Fruit fly (Drosophila melanogaster) whole organism, pupa: ENCODE measurements around the gene AgmNAT.

Experiments
- CG10348 ChIP-seq: fragments of 200-800 bp; sonication (Bioruptor generic); IDR thresholded peaks from 2 replicates; pipeline ENCODE4 v1.3.6; 2022; ENCODE audit warnings: missing biosample characterization, missing genetic modification characterization
- CG12605 ChIP-seq: fragments of 200-800 bp; sonication (Bioruptor generic); IDR thresholded peaks from 2 replicates; pipeline ENCODE4 v1.3.6; 2022; ENCODE audit warnings: missing biosample characterization, missing genetic modification characterization
- CG32121 ChIP-seq: fragments of 200-800 bp; sonication (Bioruptor generic); IDR thresholded peaks from 2 replicates; pipeline ENCODE4 v1.3.6; 2022; ENCODE audit warnings: missing biosample characterization, missing genetic modification characterization
- CG4496 ChIP-seq: fragments of 200-800 bp; sonication (Bioruptor generic); IDR thresholded peaks from 3 replicates; pipeline ENCODE4 v1.3.6; 2022; ENCODE audit warnings: missing biosample characterization, missing genetic modification characterization
- CG8159 ChIP-seq: fragments of 200-800 bp; sonication (Bioruptor generic); optimal IDR thresholded peaks from 3 replicates; lab custom pipeline; 2018; ENCODE audit warnings: missing biosample characterization, mild to moderate bottlenecking, missing genetic modification characterization, moderate library complexity
- CG8301 ChIP-seq: fragments of 200-800 bp; sonication (Bioruptor generic); optimal IDR thresholded peaks from 2 replicates; lab custom pipeline; 2018; ENCODE audit warnings: missing biosample characterization, mild to moderate bottlenecking, missing genetic modification characterization
- D1 ChIP-seq: fragments of 200-800 bp; sonication (Bioruptor generic); optimal IDR thresholded peaks from 2 replicates; lab custom pipeline; 2018; ENCODE audit warnings: missing biosample characterization, mild to moderate bottlenecking, missing genetic modification characterization, moderate library complexity
- EcR ChIP-seq: fragments of 200-800 bp; sonication (Bioruptor generic); optimal IDR thresholded peaks from 3 replicates; lab custom pipeline; 2019; ENCODE audit warnings: missing biosample characterization, missing genetic modification characterization, mild to moderate bottlenecking, moderate library complexity, missing genetic modification reagents

DNA sequence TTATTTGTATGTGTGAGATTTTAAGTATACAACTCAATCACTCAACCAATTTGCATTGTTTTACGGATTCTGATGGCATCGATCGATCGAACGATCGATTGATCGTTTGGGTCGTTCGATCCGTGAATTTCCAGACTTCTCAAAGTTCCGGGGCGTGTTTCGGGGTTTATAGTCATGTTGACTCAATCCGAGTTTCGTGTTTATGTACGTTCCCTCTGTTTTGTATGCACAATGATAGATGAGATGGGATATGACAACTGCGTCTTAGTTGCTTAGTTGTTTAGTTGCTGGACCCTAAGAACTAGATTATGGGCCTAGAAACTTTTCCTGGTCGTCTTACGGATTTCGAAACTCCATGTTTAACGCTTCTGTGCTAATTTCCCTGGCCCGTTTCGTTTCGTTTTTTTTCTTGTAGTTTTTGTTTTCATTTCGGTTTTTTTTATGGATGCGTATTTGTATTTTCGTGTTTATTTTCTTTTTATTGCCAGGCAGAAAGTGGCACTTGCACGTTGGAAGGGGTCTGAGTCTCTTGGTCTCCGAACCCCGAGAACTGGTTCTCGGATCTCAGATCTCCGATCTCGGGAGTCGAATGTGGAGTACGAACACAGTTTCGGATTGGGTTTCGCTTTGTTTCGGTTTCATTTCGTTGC, 46.9 kb downstream of the AgmNAT start:
- TF ChIP-seq CG32121 (no peak), CG12605 (GFP tag; lab: Robert Waterston, UW) (no peak), D1 (no peak), CG4496 (GFP tag; lab: Robert Waterston, UW) (no peak), CG8301 (no peak), CG10348 (GFP tag; lab: Robert Waterston, UW) (no peak), CG8159 (tag; lab: Kevin White, UChicago) (peak; percentile 44), EcR (GFP tag; lab: Kevin White, UChicago) (peak; percentile 72)
